Fruit fly (Drosophila melanogaster) whole organism, embryonic: ENCODE data around the gene Cpr78E.
A peak's percentile ranks its signal among the peaks of the same experiment; 100 is the strongest.

Experiments
- Abd-B ChIP-seq: fragments of 200-800 bp; sonication (Bioruptor generic); optimal IDR thresholded peaks from 2 replicates; lab custom pipeline; 2018; ENCODE audit warnings: missing biosample characterization, mild to moderate bottlenecking, missing genetic modification characterization, moderate library complexity
- Bdp1 ChIP-seq: fragments of 200-800 bp; sonication (Bioruptor generic); optimal IDR thresholded peaks from 3 replicates; lab custom pipeline; 2016; ENCODE audit warnings: missing biosample characterization, missing genetic modification characterization
- Bgb ChIP-seq: fragments of 200-800 bp; sonication (Bioruptor generic); IDR thresholded peaks from 2 replicates; pipeline ENCODE4 v1.3.6; 2022; ENCODE audit warnings: missing biosample characterization, missing genetic modification characterization; ENCODE audit not compliant: partially characterized antibody
- CG10274 ChIP-seq: fragments of 200-800 bp; sonication (Bioruptor generic); optimal IDR thresholded peaks from 3 replicates; lab custom pipeline; 2017; ENCODE audit warnings: missing biosample characterization, mild to moderate bottlenecking, missing genetic modification characterization
- CG10462 ChIP-seq: fragments of 200-800 bp; sonication (Bioruptor generic); optimal IDR thresholded peaks from 2 replicates; lab custom pipeline; 2016; ENCODE audit warnings: missing biosample characterization, missing genetic modification characterization
- CG10959 ChIP-seq: fragments of 200-800 bp; sonication (Bioruptor generic); IDR thresholded peaks from 2 replicates; pipeline ENCODE4 v1.3.6; 2022; ENCODE audit warnings: missing biosample characterization, missing genetic modification characterization
- CG11085 ChIP-seq: fragments of 200-800 bp; sonication (Bioruptor generic); IDR thresholded peaks from 2 replicates; pipeline ENCODE4 v1.3.6; 2022; ENCODE audit warnings: missing biosample characterization, missing genetic modification characterization
- CG1233 ChIP-seq: fragments of 200-800 bp; sonication (Bioruptor generic); optimal IDR thresholded peaks from 4 replicates; lab custom pipeline; 2018; ENCODE audit warnings: missing biosample characterization, mild to moderate bottlenecking, missing genetic modification characterization
- CG13123 ChIP-seq: fragments of 200-800 bp; sonication (Bioruptor generic); optimal IDR thresholded peaks from 2 replicates; lab custom pipeline; 2016; ENCODE audit warnings: missing biosample characterization, missing genetic modification characterization
- CG13287 ChIP-seq: fragments of 200-800 bp; sonication (Bioruptor generic); IDR thresholded peaks from 2 replicates; pipeline ENCODE4 v1.3.6; 2022; ENCODE audit warnings: missing biosample characterization, missing genetic modification characterization; ENCODE audit not compliant: partially characterized antibody
- CG13894 ChIP-seq: fragments of 200-800 bp; sonication (Bioruptor generic); optimal IDR thresholded peaks from 3 replicates; lab custom pipeline; 2018; ENCODE audit warnings: missing biosample characterization, mild to moderate bottlenecking, missing genetic modification characterization, moderate library complexity
- CG14667 ChIP-seq: fragments of 200-800 bp; sonication (Bioruptor generic); IDR thresholded peaks from 2 replicates; pipeline ENCODE4 v1.3.6; 2022; ENCODE audit warnings: missing biosample characterization, missing genetic modification characterization
- CG15073 ChIP-seq: fragments of 200-800 bp; sonication (Bioruptor generic); optimal IDR thresholded peaks from 2 replicates; lab custom pipeline; 2016; ENCODE audit warnings: missing biosample characterization, missing genetic modification characterization
- CG17829 ChIP-seq: fragments of 200-800 bp; optimal IDR thresholded peaks from 2 replicates; lab custom pipeline; 2019; ENCODE audit warnings: missing biosample characterization, mild to moderate bottlenecking, missing genetic modification characterization, moderate library complexity
- CG2116 ChIP-seq: fragments of 200-800 bp; sonication (Bioruptor generic); optimal IDR thresholded peaks from 3 replicates; lab custom pipeline; 2018; ENCODE audit warnings: missing biosample characterization, mild to moderate bottlenecking, missing genetic modification characterization
- CG2202 ChIP-seq: fragments of 200-800 bp; sonication (Bioruptor generic); optimal IDR thresholded peaks from 2 replicates; lab custom pipeline; 2018; ENCODE audit warnings: missing biosample characterization, mild to moderate bottlenecking, missing genetic modification characterization
- CG2712 ChIP-seq: fragments of 200-800 bp; optimal IDR thresholded peaks from 3 replicates; lab custom pipeline; 2019; ENCODE audit warnings: missing biosample characterization, mild to moderate bottlenecking, missing genetic modification characterization, moderate library complexity
- CG32767 ChIP-seq: fragments of 200-800 bp; sonication (Bioruptor generic); IDR thresholded peaks from 2 replicates; pipeline ENCODE4 v1.3.6; 2022; ENCODE audit warnings: missing biosample characterization, missing genetic modification characterization
- CG3838 ChIP-seq: fragments of 200-800 bp; sonication (Bioruptor generic); optimal IDR thresholded peaks from 3 replicates; lab custom pipeline; 2016; ENCODE audit warnings: missing biosample characterization, missing genetic modification characterization
- CG4617 ChIP-seq: fragments of 200-800 bp; sonication (Bioruptor generic); optimal IDR thresholded peaks from 3 replicates; lab custom pipeline; 2016; ENCODE audit warnings: missing biosample characterization, missing genetic modification characterization, borderline replicate concordance
- CG5245 ChIP-seq: fragments of 200-800 bp; sonication (Bioruptor generic); optimal IDR thresholded peaks from 3 replicates; lab custom pipeline; 2016; ENCODE audit warnings: missing biosample characterization, missing genetic modification characterization
- CG6175 ChIP-seq: fragments of 200-800 bp; sonication (Bioruptor generic); IDR thresholded peaks from 3 replicates; pipeline ENCODE4 v1.3.6; 2022; ENCODE audit warnings: missing biosample characterization, missing genetic modification characterization
- CG7271 ChIP-seq: fragments of 200-800 bp; sonication (Bioruptor generic); optimal IDR thresholded peaks from 2 replicates; lab custom pipeline; 2018; ENCODE audit warnings: missing biosample characterization, mild to moderate bottlenecking, missing genetic modification characterization, moderate library complexity
- CG7839 ChIP-seq: fragments of 200-800 bp; sonication (Bioruptor generic); optimal IDR thresholded peaks from 3 replicates; lab custom pipeline; 2018; ENCODE audit warnings: missing biosample characterization, mild to moderate bottlenecking, missing genetic modification characterization, moderate library complexity
- CG8281 ChIP-seq: fragments of 200-800 bp; sonication (Bioruptor generic); optimal IDR thresholded peaks from 2 replicates; lab custom pipeline; 2018; ENCODE audit warnings: missing biosample characterization, mild to moderate bottlenecking, missing genetic modification characterization, moderate library complexity
- CG8359 ChIP-seq: fragments of 200-800 bp; sonication (Bioruptor generic); optimal IDR thresholded peaks from 2 replicates; lab custom pipeline; 2017; ENCODE audit warnings: missing biosample characterization, mild to moderate bottlenecking, missing genetic modification characterization, borderline replicate concordance
- CG8765 ChIP-seq: fragments of 200-800 bp; sonication (Bioruptor generic); IDR thresholded peaks from 2 replicates; pipeline ENCODE4 v1.3.6; 2022; ENCODE audit warnings: missing biosample characterization, missing genetic modification characterization
- CG8944 ChIP-seq: fragments of 200-800 bp; sonication (Bioruptor generic); optimal IDR thresholded peaks from 3 replicates; lab custom pipeline; 2016; ENCODE audit warnings: missing biosample characterization, missing genetic modification characterization
- CG9797 ChIP-seq: fragments of 200-800 bp; sonication (Bioruptor generic); optimal IDR thresholded peaks from 3 replicates; lab custom pipeline; 2018; ENCODE audit warnings: missing biosample characterization, mild to moderate bottlenecking, missing genetic modification characterization
- Drgx ChIP-seq: fragments of 200-800 bp; sonication (Bioruptor generic); IDR thresholded peaks from 2 replicates; pipeline ENCODE4 v1.3.6; 2022; ENCODE audit warnings: missing biosample characterization, missing genetic modification characterization
- Fer1 ChIP-seq: fragments of 200-800 bp; sonication (Bioruptor generic); optimal IDR thresholded peaks from 2 replicates; lab custom pipeline; 2017; ENCODE audit warnings: missing biosample characterization, mild to moderate bottlenecking, missing genetic modification characterization
- Hmr ChIP-seq: fragments of 200-800 bp; sonication (Bioruptor generic); optimal IDR thresholded peaks from 3 replicates; lab custom pipeline; 2017; ENCODE audit warnings: mild to moderate bottlenecking, missing biosample characterization, missing genetic modification reagents, missing genetic modification characterization
- Kr ChIP-seq: fragments of 200-800 bp; sonication (Bioruptor generic); optimal IDR thresholded peaks from 2 replicates; lab custom pipeline; 2017; ENCODE audit warnings: missing biosample characterization, mild to moderate bottlenecking, missing genetic modification characterization
- NFAT ChIP-seq: fragments of 200-800 bp; sonication (Bioruptor generic); IDR thresholded peaks from 2 replicates; pipeline ENCODE4 v1.3.6; 2022; ENCODE audit warnings: missing biosample characterization, missing genetic modification characterization
- Oaz ChIP-seq: fragments of 200-800 bp; sonication (Bioruptor generic); IDR thresholded peaks from 2 replicates; pipeline ENCODE4 v1.3.6; 2022; ENCODE audit warnings: missing biosample characterization, missing genetic modification characterization
- Tbp ChIP-seq: fragments of >200 bp; optimal IDR thresholded peaks from 2 replicates; lab custom pipeline; 2018; ENCODE audit warnings: missing biosample characterization, missing genetic modification characterization
- ato ChIP-seq: fragments of 200-800 bp; sonication (Bioruptor generic); IDR thresholded peaks from 2 replicates; pipeline ENCODE4 v1.3.6; 2022; ENCODE audit warnings: missing biosample characterization, missing genetic modification characterization; ENCODE audit not compliant: partially characterized antibody
- bsh ChIP-seq, 2 experiments: fragments of 200-800 bp; sonication (Bioruptor generic); optimal IDR thresholded peaks; 2 replicates each; lab custom pipeline; 2017 to 2018; ENCODE audit warnings: mild to moderate bottlenecking in 2 of 2, missing biosample characterization in 2 of 2, missing genetic modification characterization in 2 of 2, moderate library complexity in 1 of 2
- ci ChIP-seq: fragments of 200-800 bp; sonication (Bioruptor generic); IDR thresholded peaks from 3 replicates; pipeline ENCODE4 v1.3.6; 2022; ENCODE audit warnings: missing biosample characterization, missing genetic modification characterization
- dm ChIP-seq: fragments of 200-800 bp; sonication (Bioruptor generic); optimal IDR thresholded peaks from 3 replicates; lab custom pipeline; 2016; ENCODE audit warnings: missing biosample characterization, missing genetic modification characterization
- dmrt11E ChIP-seq: fragments of 200-800 bp; sonication (Bioruptor generic); optimal IDR thresholded peaks from 3 replicates; lab custom pipeline; 2018; ENCODE audit warnings: missing biosample characterization, mild to moderate bottlenecking, missing genetic modification characterization, moderate library complexity
- fu2 ChIP-seq: fragments of 200-800 bp; sonication (Bioruptor generic); optimal IDR thresholded peaks from 2 replicates; lab custom pipeline; 2016; ENCODE audit warnings: missing biosample characterization, missing genetic modification characterization
- jumu ChIP-seq: fragments of 200-800 bp; sonication (Bioruptor generic); optimal IDR thresholded peaks from 3 replicates; lab custom pipeline; 2016; ENCODE audit warnings: missing biosample characterization, missing genetic modification characterization
- ken ChIP-seq: fragments of 200-800 bp; sonication (Bioruptor generic); IDR thresholded peaks from 3 replicates; pipeline ENCODE4 v1.3.6; 2022; ENCODE audit warnings: missing biosample characterization, missing genetic modification characterization
- knrl ChIP-seq: fragments of 200-800 bp; sonication (Bioruptor generic); IDR thresholded peaks from 3 replicates; pipeline ENCODE4 v1.3.6; 2022; ENCODE audit warnings: missing biosample characterization, missing genetic modification characterization; ENCODE audit not compliant: partially characterized antibody
- pan ChIP-seq, 4 experiments: fragments of >200 bp in 3 of 4; fragments of 200-800 bp in 1 of 4; sonication (Bioruptor generic) in 1 of 4; optimal IDR thresholded peaks in 3 of 4; IDR thresholded peaks in 1 of 4; 2 replicates each; pipeline versions ENCODE4 v1.3.6 to Lab custom; 2017 to 2022; ENCODE audit warnings: missing biosample characterization in 2 of 4, missing genetic modification characterization in 2 of 4, mixed read lengths in 1 of 4
- ro ChIP-seq: fragments of 200-800 bp; sonication (Bioruptor generic); IDR thresholded peaks from 2 replicates; pipeline ENCODE4 v1.3.6; 2022; ENCODE audit warnings: missing biosample characterization, missing genetic modification characterization
- tap ChIP-seq: fragments of 200-800 bp; optimal IDR thresholded peaks from 3 replicates; lab custom pipeline; 2019; ENCODE audit warnings: missing biosample characterization, mild to moderate bottlenecking, missing genetic modification characterization, moderate library complexity
- vfl ChIP-seq: fragments of 200-800 bp; sonication (Bioruptor generic); optimal IDR thresholded peaks from 2 replicates; lab custom pipeline; 2016; ENCODE audit warnings: missing biosample characterization, missing genetic modification characterization
- zen ChIP-seq: fragments of 200-800 bp; sonication (Bioruptor generic); optimal IDR thresholded peaks from 3 replicates; lab custom pipeline; 2018; ENCODE audit warnings: missing biosample characterization, mild to moderate bottlenecking, missing genetic modification characterization, moderate library complexity

Gene Cpr78E

dm6 chr3L:21640815-21641214, 26.0 kb downstream of the Cpr78E start, which contains the start of gene Atox1 (continued):
- TF ChIP-seq CG6175 (GFP tag; lab: Robert Waterston, UW) (0 out of 3 replicates have a peak, but pooled peaks have one; percentile 17), CG13123 (no peak), Oaz (GFP tag; lab: Robert Waterston, UW) (no peak), ato (GFP tag; lab: Robert Waterston, UW) (peak; percentile 24; the same call in 1 of the 2 replicates), Hmr (GFP tag; lab: Kevin White, UChicago) (peak; percentile 89), CG2712 (peak; percentile 42), knrl (GFP tag; lab: Robert Waterston, UW) (peak; percentile 48; the same call in 1 of the 3 replicates), zen (tag; lab: Kevin White, UChicago) (peak; percentile 47), Fer1 (peak; percentile 65), ro (GFP tag; lab: Robert Waterston, UW) (no peak), dm (GFP tag; lab: Kevin White, UChicago) (peak; percentile 35), CG8765 (no peak), CG8281 (tag; lab: Kevin White, UChicago) (no peak), CG7839 (peak; percentile 28), CG13287 (GFP tag; lab: Robert Waterston, UW) (peak; percentile 63), CG10462 (GFP tag; lab: Kevin White, UChicago) (no peak), CG15073 (no peak), tap (tag; lab: Kevin White, UChicago) (no peak), CG17829 (peak; percentile 27), CG14667 (GFP tag; lab: Robert Waterston, UW) (no peak), CG10274 (GFP tag; lab: Kevin White, UChicago) (no peak), CG9797 (peak; percentile 83), CG32767 (no peak), CG7271 (tag; lab: Kevin White, UChicago) (no peak), vfl (GFP tag; lab: Kevin White, UChicago) (no peak), CG2202 (tag; lab: Kevin White, UChicago) (no peak), CG5245 (GFP tag; lab: Kevin White, UChicago) (no peak), CG2116 (GFP tag; lab: Kevin White, UChicago) (peak; percentile 62), jumu (peak; percentile 24), CG4617 (GFP tag; lab: Kevin White, UChicago) (peak; percentile 73), fu2 (GFP tag; lab: Kevin White, UChicago) (no peak), bsh (GFP tag; optimal IDR thresholded peaks at IDR 0.05; lab: Kevin White, UChicago) (no peak), NFAT (GFP tag; lab: Robert Waterston, UW) (peak; percentile 41; the same call in 1 of the 2 replicates), CG13894 (peak; percentile 79), pan (optimal IDR thresholded peaks at IDR 0.05; lab: Kevin White, UChicago) (no peak), pan (GFP tag; optimal IDR thresholded peaks at IDR 0.05 in 1 of 2, IDR thresholded peaks at IDR 0.05 in 1 of 2) (no peak), CG11085 (no peak), CG1233 (GFP tag; lab: Kevin White, UChicago) (peak; percentile 42), Kr (GFP tag; lab: Kevin White, UChicago) (no peak), CG8944 (GFP tag; lab: Kevin White, UChicago) (no peak), Bgb (peak; percentile 37), Bdp1 (GFP tag; lab: Kevin White, UChicago) (no peak), CG8359 (GFP tag; lab: Kevin White, UChicago) (no peak), CG10959 (no peak), CG3838 (GFP tag; lab: Kevin White, UChicago) (no peak), ci (GFP tag; lab: Robert Waterston, UW) (peak; percentile 78; the same call in 2 of the 3 replicates), dmrt11E (no peak), Abd-B (peak; percentile 80), ken (GFP tag; lab: Robert Waterston, UW) (peak; percentile 45; the same call in 1 of the 3 replicates), Tbp (no peak), Drgx (GFP tag; lab: Robert Waterston, UW) (no peak)
